Worm (Caenorhabditis elegans) whole organism, young adult: Measurements from ENCODE around the gene T03F7.5.

Experiments used
- B0035.1 ChIP-seq: sonication (generic microtip); optimal IDR thresholded peaks from 2 replicates; lab custom pipeline; 2016; ENCODE audit warnings: missing genetic modification characterization, mild to moderate bottlenecking, missing compliant biosample characterization, missing genotype, missing genetic modification reagents
- B0261.1 ChIP-seq: sonication (generic microtip); optimal IDR thresholded peaks from 2 replicates; lab custom pipeline; 2016; ENCODE audit warnings: mild to moderate bottlenecking, missing genetic modification characterization, moderate library complexity, missing compliant biosample characterization
- F49E8.2 ChIP-seq: sonication (generic microtip); optimal IDR thresholded peaks from 3 replicates; lab custom pipeline; 2017; ENCODE audit warnings: missing genetic modification characterization, mild to moderate bottlenecking, missing compliant biosample characterization, antibody characterized with exemption, moderate library complexity; ENCODE audit not compliant: insufficient read depth
- F52B5.7 ChIP-seq: sonication (generic microtip); optimal IDR thresholded peaks from 2 replicates; lab custom pipeline; 2016; ENCODE audit warnings: mild to moderate bottlenecking, missing genetic modification characterization, missing compliant biosample characterization
- K12H6.12 ChIP-seq: fragments of 200-800 bp; sonication (Bioruptor generic); optimal IDR thresholded peaks from 2 replicates; lab custom pipeline; 2018; ENCODE audit warnings: mild to moderate bottlenecking, missing genetic modification characterization, missing compliant biosample characterization
- Y53F4B.3 ChIP-seq: fragments of 200-800 bp; sonication (Bioruptor generic); IDR thresholded peaks from 2 replicates; pipeline ENCODE4 v1.3.6; 2022; ENCODE audit warnings: missing genetic modification reagents, missing genetic modification characterization, missing compliant biosample characterization
- Y53G8AR.9 ChIP-seq: fragments of 200-800 bp; sonication (Bioruptor generic); conservative IDR thresholded peaks from 2 replicates; pipeline ENCODE4 v1.3.6; 2022; ENCODE audit warnings: missing genetic modification reagents, missing genetic modification characterization, missing compliant biosample characterization
- Y95B8A.8 ChIP-seq: fragments of 200-800 bp; sonication (Bioruptor generic); IDR thresholded peaks from 2 replicates; pipeline ENCODE4 v1.3.6; 2022; ENCODE audit warnings: missing genetic modification reagents, missing genetic modification characterization, missing compliant biosample characterization
- ama-1 ChIP-seq, 3 experiments: fragments of 150-350 bp in 1 of 3; sonication (generic microtip) in 2 of 3; optimal IDR thresholded peaks; 2 replicates each; lab custom pipeline; 2014 to 2018; ENCODE audit warnings: missing biosample characterization in 2 of 3, missing genetic modification characterization in 2 of 3, missing genetic modification reagents in 2 of 3
- aptf-2 ChIP-seq: fragments of 200-800 bp; sonication (Bioruptor generic); conservative IDR thresholded peaks from 2 replicates; pipeline ENCODE4 v1.3.6; 2022; ENCODE audit warnings: missing genetic modification reagents, missing genetic modification characterization, missing compliant biosample characterization
- aptf-3 ChIP-seq: fragments of 200-800 bp; sonication (Bioruptor generic); IDR thresholded peaks from 2 replicates; pipeline ENCODE4 v1.3.6; 2022; ENCODE audit warnings: missing genetic modification characterization, missing compliant biosample characterization
- athp-1 ChIP-seq: sonication (generic microtip); optimal IDR thresholded peaks from 2 replicates; lab custom pipeline; 2017; ENCODE audit warnings: mild to moderate bottlenecking, missing genetic modification characterization, missing compliant biosample characterization
- bed-1 ChIP-seq: fragments of 200-800 bp; sonication (Bioruptor generic); IDR thresholded peaks from 2 replicates; pipeline ENCODE4 v1.3.6; 2022; ENCODE audit warnings: missing genetic modification reagents, missing genetic modification characterization, missing compliant biosample characterization
- ceh-91 ChIP-seq: fragments of 200-800 bp; sonication (Bioruptor generic); IDR thresholded peaks from 2 replicates; pipeline ENCODE4 v1.3.6; 2022; ENCODE audit warnings: missing genetic modification reagents, missing genetic modification characterization, missing compliant biosample characterization
- ets-4 ChIP-seq: fragments of 200-800 bp; sonication (Bioruptor generic); optimal IDR thresholded peaks from 2 replicates; lab custom pipeline; 2018; ENCODE audit warnings: mild to moderate bottlenecking, missing genetic modification characterization, missing compliant biosample characterization
- hsf-1 ChIP-seq: fragments of 200-800 bp; sonication (Bioruptor generic); IDR thresholded peaks from 2 replicates; pipeline ENCODE4 v1.3.6; 2022; ENCODE audit warnings: missing genetic modification reagents, missing genetic modification characterization, missing compliant biosample characterization
- let-526 ChIP-seq: fragments of 200-800 bp; sonication (Bioruptor generic); IDR thresholded peaks from 2 replicates; pipeline ENCODE4 v1.3.6; 2022; ENCODE audit warnings: missing genetic modification reagents, missing genetic modification characterization, missing compliant biosample characterization
- lin-40 ChIP-seq: sonication (generic microtip); optimal IDR thresholded peaks from 2 replicates; lab custom pipeline; 2016; ENCODE audit warnings: missing genetic modification characterization, mild to moderate bottlenecking, missing compliant biosample characterization, missing genotype, missing genetic modification reagents
- madf-3 ChIP-seq: fragments of 200-800 bp; sonication (Bioruptor generic); IDR thresholded peaks from 2 replicates; pipeline ENCODE4 v1.3.6; 2022; ENCODE audit warnings: missing genetic modification reagents, missing genetic modification characterization, missing compliant biosample characterization
- madf-6 ChIP-seq: fragments of 200-800 bp; sonication (Bioruptor generic); IDR thresholded peaks from 2 replicates; pipeline ENCODE4 v1.3.6; 2022; ENCODE audit warnings: missing genetic modification reagents, missing genetic modification characterization, missing compliant biosample characterization
- nhr-80 ChIP-seq: sonication (generic microtip); optimal IDR thresholded peaks from 2 replicates; lab custom pipeline; 2016; ENCODE audit warnings: missing genetic modification characterization, missing compliant biosample characterization
- nhr-90 ChIP-seq: sonication (generic microtip); optimal IDR thresholded peaks from 2 replicates; lab custom pipeline; 2016; ENCODE audit warnings: missing genotype, mild to moderate bottlenecking, missing genetic modification characterization, missing compliant biosample characterization
- sdz-38 ChIP-seq: sonication (generic microtip); optimal IDR thresholded peaks from 2 replicates; lab custom pipeline; 2016; ENCODE audit warnings: missing genotype, missing genetic modification characterization, missing compliant biosample characterization
- sea-2 ChIP-seq: fragments of 200-800 bp; sonication (Bioruptor generic); IDR thresholded peaks from 2 replicates; pipeline ENCODE4 v1.3.6; 2022; ENCODE audit warnings: missing genetic modification characterization, missing compliant biosample characterization
- snpc-4 ChIP-seq, 5 experiments: fragments of 150-350 bp in 1 of 5; sonication (generic microtip) in 4 of 5; optimal IDR thresholded peaks; 2 replicates each; lab custom pipeline; 2014 to 2018; ENCODE audit warnings: missing genetic modification characterization in 5 of 5, missing biosample characterization in 3 of 5, antibody characterized with exemption in 2 of 5, mild to moderate bottlenecking in 2 of 5, missing compliant biosample characterization in 2 of 5, missing genotype in 2 of 5, moderate library complexity in 2 of 5, missing genetic modification reagents in 1 of 5
- somi-1 ChIP-seq: fragments of 200-800 bp; sonication (Bioruptor generic); optimal IDR thresholded peaks from 2 replicates; lab custom pipeline; 2018; ENCODE audit warnings: mild to moderate bottlenecking, missing genetic modification characterization, missing compliant biosample characterization
- sptf-2 ChIP-seq: fragments of 200-800 bp; sonication (Bioruptor generic); optimal IDR thresholded peaks from 2 replicates; lab custom pipeline; 2018; ENCODE audit warnings: mild to moderate bottlenecking, missing genetic modification characterization, missing compliant biosample characterization
- zfh-2 ChIP-seq: fragments of 200-800 bp; sonication (Bioruptor generic); conservative IDR thresholded peaks from 2 replicates; pipeline ENCODE4 v1.3.6; 2022; ENCODE audit warnings: missing genetic modification reagents, missing genetic modification characterization, missing compliant biosample characterization

T03F7.5 gene

DNA sequence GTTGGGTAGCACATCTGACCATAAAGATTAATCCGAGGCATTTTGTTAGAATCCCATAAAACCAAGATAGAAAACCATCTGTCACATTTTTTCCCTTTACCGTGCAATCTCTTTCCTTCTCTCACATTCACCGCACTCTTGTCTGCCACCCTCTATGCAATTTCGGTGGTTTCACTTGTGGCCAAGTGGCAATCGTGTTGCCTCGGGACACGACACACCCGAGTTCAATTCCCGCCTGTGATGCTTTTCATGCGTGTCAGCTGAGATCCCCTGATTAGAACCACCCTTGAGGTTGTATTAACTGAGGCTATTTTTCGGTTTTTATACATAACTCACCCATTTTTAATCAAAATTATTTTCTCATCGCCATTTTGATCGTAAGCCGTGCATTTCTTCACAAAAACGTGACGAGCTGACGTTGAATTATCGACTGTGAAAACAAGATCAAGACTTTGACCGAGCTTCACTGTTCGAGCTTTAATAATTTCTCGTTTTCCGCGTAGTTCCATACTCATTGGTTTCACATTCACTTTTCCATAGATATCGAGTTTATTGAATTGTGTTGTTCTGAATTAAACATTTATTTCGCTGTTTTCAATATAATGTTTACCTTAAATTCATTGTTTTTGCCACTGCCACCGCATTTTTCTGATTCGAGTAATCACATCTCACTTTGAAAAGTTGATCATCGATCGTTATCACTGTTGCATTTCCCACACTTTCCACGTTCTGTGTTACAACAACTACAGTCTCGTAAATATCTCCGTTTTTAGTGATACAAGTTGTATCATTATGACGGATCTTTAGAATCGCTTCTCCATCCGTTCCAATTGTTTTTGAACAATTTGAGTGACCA lies 15.7 kb upstream of the T03F7.5 start (continued):
- peak; percentile 84 for TF ChIP-seq Y53F4B.3 (GFP tag; lab: Robert Waterston, UW)
- TF ChIP-seq sea-2 (GFP tag; lab: Robert Waterston, UW), result peak; percentile 94
- peak; percentile 97 for TF ChIP-seq aptf-3
- TF ChIP-seq ama-1 (optimal IDR thresholded peaks at IDR 0.05; lab: Kevin White, UChicago), result no peak
- peak; percentile 95 to 96 for TF ChIP-seq ama-1 (GFP tag; optimal IDR thresholded peaks at IDR 0.05; lab: Kevin White, UChicago)
- peak; percentile 93 for TF ChIP-seq F49E8.2 (tag; lab: Kevin White, UChicago)
- TF ChIP-seq, all 124 proteins: peak for 122

DNA sequence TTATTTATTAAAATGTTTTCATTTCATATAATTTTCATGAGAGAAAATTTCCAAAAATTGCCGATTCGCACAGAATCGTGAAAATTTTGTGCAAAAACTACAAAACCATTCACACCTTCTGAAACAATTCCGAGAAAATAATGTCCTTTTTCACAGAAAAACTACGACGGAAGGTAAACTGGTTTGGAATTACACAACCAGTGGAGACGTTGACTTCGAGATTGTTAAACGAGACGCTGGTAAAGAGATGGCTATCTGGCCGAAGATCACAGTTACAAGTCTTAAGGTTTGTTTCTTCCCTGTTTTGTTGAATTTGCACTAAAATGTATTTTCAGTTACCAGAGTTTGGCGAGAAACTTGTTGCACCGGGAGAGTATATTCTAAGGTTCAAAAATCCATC lies 14.4 kb upstream of the T03F7.5 start:
- TF ChIP-seq aptf-3 (no peak), B0035.1 (tag; lab: Kevin White, UChicago) (no peak), ceh-91 (GFP tag; lab: Robert Waterston, UW) (no peak), nhr-80 (tag; lab: Kevin White, UChicago) (no peak), nhr-90 (no peak), bed-1 (GFP tag; lab: Robert Waterston, UW) (no peak), B0261.1 (tag; lab: Kevin White, UChicago) (no peak), sdz-38 (tag; lab: Kevin White, UChicago) (no peak), ets-4 (GFP tag; lab: Kevin White, UChicago) (no peak), snpc-4 (GFP tag; optimal IDR thresholded peaks at IDR 0.05; lab: Kevin White, UChicago) (no peak), snpc-4 (tag; optimal IDR thresholded peaks at IDR 0.05; lab: Kevin White, UChicago) (no peak), somi-1 (GFP tag; lab: Kevin White, UChicago) (no peak), sptf-2 (GFP tag; lab: Kevin White, UChicago) (no peak), let-526 (no peak), athp-1 (tag; lab: Kevin White, UChicago) (no peak), F52B5.7 (tag; lab: Kevin White, UChicago) (no peak), Y95B8A.8 (GFP tag; lab: Robert Waterston, UW) (no peak), madf-3 (GFP tag; lab: Robert Waterston, UW) (no peak)

DNA sequence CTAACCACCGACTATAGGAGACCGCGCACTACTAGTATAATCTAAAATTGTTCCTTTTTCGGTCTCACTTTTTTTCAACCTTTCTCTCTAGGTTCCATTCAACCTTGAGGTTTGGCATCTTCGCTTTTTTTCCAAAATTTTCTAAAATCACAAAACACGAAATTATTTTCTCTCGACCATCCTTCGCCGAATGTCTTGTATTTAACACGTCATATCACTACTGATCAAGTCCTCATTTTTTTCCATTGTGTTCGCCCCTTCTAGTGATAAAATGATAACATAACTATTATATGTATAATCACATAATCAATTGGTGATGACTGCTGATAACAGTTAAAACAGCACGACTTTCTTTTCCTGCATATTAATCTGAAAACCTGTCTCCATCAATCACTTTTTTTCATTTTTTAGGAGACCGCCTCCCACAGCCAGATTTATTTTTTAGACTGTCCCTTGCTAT lies 12.5 kb upstream of the T03F7.5 start, which contains the start of gene T03F7.7:
Gene T03F7.7 (plus strand): TSS at position 410 of the 460 bp plus-strand sequence.
- peak; percentile 92 for TF ChIP-seq nhr-80 (tag; lab: Kevin White, UChicago)
- TF ChIP-seq aptf-2 (GFP tag; lab: Robert Waterston, UW), result no peak

DNA sequence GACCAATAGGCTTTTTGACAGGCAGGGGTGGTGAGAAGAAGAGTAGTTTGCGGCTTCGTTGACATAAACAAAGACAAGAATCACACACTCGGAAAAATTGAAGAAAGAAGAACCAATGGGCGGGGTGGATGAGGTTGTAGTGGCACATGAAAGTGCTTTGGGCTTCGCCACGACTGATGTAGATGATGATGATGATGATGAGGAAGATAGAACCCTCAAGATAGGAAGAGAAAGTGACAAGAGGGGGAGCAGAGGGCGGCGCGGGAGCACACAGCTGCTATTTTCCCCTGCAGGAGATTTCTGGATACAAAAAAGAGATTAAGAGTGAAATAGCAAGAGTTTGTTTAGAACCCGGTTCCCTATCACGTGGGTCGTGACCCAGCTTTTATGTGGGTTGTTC lies 10.4 kb upstream of the T03F7.5 start:
- TF ChIP-seq somi-1 (GFP tag; lab: Kevin White, UChicago), result peak; percentile 15
- peak; percentile 17 for TF ChIP-seq K12H6.12 (tag; lab: Kevin White, UChicago)
- TF ChIP-seq zfh-2, result no peak
- TF ChIP-seq F49E8.2 (tag; lab: Kevin White, UChicago), result no peak
- no peak for TF ChIP-seq madf-6 (GFP tag; lab: Robert Waterston, UW)

DNA sequence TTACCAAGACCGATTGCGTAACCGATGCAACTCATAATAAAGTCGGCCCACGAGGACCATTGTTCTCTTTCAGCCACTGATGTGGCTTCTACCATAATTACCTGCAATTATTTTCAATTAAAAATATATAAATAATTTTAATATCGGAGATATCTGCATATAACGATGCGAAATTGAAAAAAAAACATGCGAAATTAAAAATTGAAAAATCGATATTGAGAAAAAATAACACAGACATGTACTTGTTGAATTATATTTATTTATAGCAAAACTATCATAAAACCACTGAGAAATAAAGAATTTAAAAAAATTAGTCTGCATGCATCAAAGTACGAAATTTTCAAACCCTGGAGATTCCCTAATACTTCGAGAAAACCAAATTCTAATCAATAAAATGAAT lies 9.8 kb upstream of the T03F7.5 start, which contains the start of gene snf-11:
Gene snf-11 (minus strand): TSS at position 101 of the 400 bp plus-strand sequence.
- TF ChIP-seq lin-40, result no peak
- TF ChIP-seq Y53G8AR.9 (GFP tag; lab: Robert Waterston, UW), result no peak
- no peak for TF ChIP-seq somi-1 (GFP tag; lab: Kevin White, UChicago)
- TF ChIP-seq hsf-1, result no peak
- TF ChIP-seq B0261.1 (tag; lab: Kevin White, UChicago), result no peak
